Worm (Caenorhabditis elegans) whole organism, mixed stage, embryonic: ENCODE data around the gene tni-3.

ENCODE experiments used
- ces-1 ChIP-seq: fragments of 150-350 bp; optimal IDR thresholded peaks from 2 replicates; lab custom pipeline; 2014; ENCODE audit warnings: missing biosample characterization, missing genetic modification reagents, missing genetic modification characterization
- drap-1 ChIP-seq: fragments of 200-800 bp; sonication (Bioruptor generic); optimal IDR thresholded peaks from 3 replicates; lab custom pipeline; 2018; ENCODE audit warnings: mild to moderate bottlenecking, missing genetic modification characterization, missing compliant biosample characterization
- elt-3 ChIP-seq: fragments of 150-350 bp; optimal IDR thresholded peaks from 2 replicates; lab custom pipeline; 2014; ENCODE audit warnings: missing biosample characterization, missing genetic modification characterization
- ham-2 ChIP-seq: fragments of 200-800 bp; sonication (Bioruptor generic); optimal IDR thresholded peaks from 2 replicates; lab custom pipeline; 2018; ENCODE audit warnings: mild to moderate bottlenecking, missing genetic modification characterization, missing compliant biosample characterization
- lin-13 ChIP-seq: fragments of 150-350 bp; optimal IDR thresholded peaks from 2 replicates; lab custom pipeline; 2014; ENCODE audit warnings: missing biosample characterization, missing genetic modification characterization
- lsy-2 ChIP-seq: fragments of 150-350 bp; optimal IDR thresholded peaks from 2 replicates; lab custom pipeline; 2014; ENCODE audit warnings: missing biosample characterization, missing genetic modification characterization
- mab-5 ChIP-seq: fragments of 150-350 bp; optimal IDR thresholded peaks from 2 replicates; lab custom pipeline; 2014; ENCODE audit warnings: missing biosample characterization, missing genetic modification characterization
- nhr-12 ChIP-seq: fragments of 150-350 bp; optimal IDR thresholded peaks from 2 replicates; lab custom pipeline; 2014; ENCODE audit warnings: missing biosample characterization, missing genetic modification characterization
- nhr-237 ChIP-seq: fragments of 150-350 bp; optimal IDR thresholded peaks from 2 replicates; lab custom pipeline; 2014; ENCODE audit warnings: missing biosample characterization, missing genetic modification characterization
- pha-4 ChIP-seq: fragments of 150-350 bp; optimal IDR thresholded peaks from 2 replicates; lab custom pipeline; 2018; ENCODE audit warnings: missing biosample characterization, missing genetic modification reagents, missing genetic modification characterization
- snpc-4 ChIP-seq: fragments of 150-350 bp; optimal IDR thresholded peaks from 2 replicates; lab custom pipeline; 2014; ENCODE audit warnings: missing biosample characterization, missing genetic modification characterization
- sptf-1 ChIP-seq: sonication (generic microtip); optimal IDR thresholded peaks from 2 replicates; lab custom pipeline; 2017; ENCODE audit warnings: mild to moderate bottlenecking, missing genetic modification characterization, moderate library complexity, missing compliant biosample characterization
- unc-62 ChIP-seq: fragments of 150-350 bp; optimal IDR thresholded peaks from 2 replicates; lab custom pipeline; 2014; ENCODE audit warnings: missing biosample characterization, missing genetic modification reagents, missing genetic modification characterization
- ztf-11 ChIP-seq: fragments of 150-350 bp; optimal IDR thresholded peaks from 2 replicates; lab custom pipeline; 2014; ENCODE audit warnings: missing biosample characterization, missing genetic modification characterization

DNA sequence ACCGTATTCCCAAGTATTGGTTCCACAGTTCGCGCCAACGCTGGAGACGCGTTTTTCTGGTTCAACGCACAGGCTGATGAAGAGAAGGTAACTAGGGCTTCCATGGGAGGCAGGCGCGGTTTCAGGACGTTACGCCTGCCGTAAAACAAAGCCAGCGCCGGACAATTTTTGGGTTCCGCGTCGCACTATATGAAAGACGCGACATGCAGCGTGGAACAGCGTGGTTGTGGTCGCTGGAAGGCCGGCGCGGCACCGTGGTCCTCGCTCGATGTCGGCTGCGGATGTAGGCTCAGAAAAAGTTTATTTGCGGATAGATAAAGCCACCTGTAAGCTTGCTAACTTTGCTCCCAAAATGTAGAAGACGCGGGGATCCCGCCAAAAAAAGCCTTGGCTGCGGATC lies 3.5 kb upstream of the tni-3 start:
- TF ChIP-seq ztf-11 (tag; lab: Kevin White, UChicago) (no peak), nhr-237 (tag; lab: Kevin White, UChicago) (no peak), sptf-1 (tag; lab: Kevin White, UChicago) (no peak), ces-1 (no peak), unc-62 (GFP tag; lab: Kevin White, UChicago) (no peak), ham-2 (no peak), nhr-12 (tag; lab: Kevin White, UChicago) (no peak), snpc-4 (tag; lab: Kevin White, UChicago) (no peak), elt-3 (no peak), drap-1 (GFP tag; lab: Kevin White, UChicago) (no peak), mab-5 (no peak), pha-4 (tag; lab: Kevin White, UChicago) (no peak), lsy-2 (tag; lab: Kevin White, UChicago) (no peak), lin-13 (no peak)
